Fruit fly (Drosophila melanogaster): ENCODE measurements around the gene CG3191.
A peak's percentile ranks its signal among the peaks of the same experiment; 100 is the strongest.

Gene CG3191

DNA sequence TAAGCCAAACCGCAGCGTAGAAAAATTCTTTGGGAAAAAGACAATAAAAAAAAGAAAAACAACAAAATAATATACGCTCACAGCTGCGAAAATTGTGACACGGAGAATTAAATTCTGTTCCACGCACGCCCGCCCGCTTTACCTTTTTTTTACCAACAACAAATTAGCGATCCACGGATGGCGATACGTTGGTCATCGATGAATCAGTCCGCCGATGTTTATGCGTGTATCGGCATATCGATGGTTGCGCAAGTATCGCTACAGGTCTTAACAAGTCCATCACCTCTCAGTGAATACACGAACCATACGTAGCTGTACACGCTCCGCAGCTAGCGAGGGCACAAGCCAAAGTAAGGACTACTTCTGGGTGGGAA, 18.8 kb upstream of the CG3191 start, which contains the start of gene CG2924 (continued):
- TF ChIP-seq MESR4 (GFP tag; optimal IDR thresholded peaks at IDR 0.05) (peak; percentile 62), gsb-n (tag; optimal IDR thresholded peaks at IDR 0.05) (peak; percentile 51), chn (GFP tag; optimal IDR thresholded peaks at IDR 0.05) (peak; percentile 78), zfh1 (GFP tag; IDR thresholded peaks at IDR 0.05) (peak; percentile 72; the same call in 2 of the 3 replicates), Deaf1 (tag; optimal IDR thresholded peaks at IDR 0.05) (peak; percentile 16), CG16813 (GFP tag; IDR thresholded peaks at IDR 0.05; ENCODE audit: partially characterized antibody) (peak; percentile 100), CG1832 (GFP tag; optimal IDR thresholded peaks at IDR 0.05) (no peak), CG9727 (GFP tag; optimal IDR thresholded peaks at IDR 0.05) (no peak), sim (GFP tag; IDR thresholded peaks at IDR 0.05) (no peak), sisA (GFP tag; IDR thresholded peaks at IDR 0.05) (peak; percentile 62), CG8388 (GFP tag; optimal IDR thresholded peaks at IDR 0.05) (no peak), gfzf (GFP tag; optimal IDR thresholded peaks at IDR 0.05) (peak; percentile 67), CG10321 (GFP tag; IDR thresholded peaks at IDR 0.05) (no peak), CG4328 (GFP tag; optimal IDR thresholded peaks at IDR 0.05) (no peak), nmo (GFP tag; optimal IDR thresholded peaks at IDR 0.05) (peak; percentile 67), CG8281 (tag; optimal IDR thresholded peaks at IDR 0.05) (no peak), unc-4 (GFP tag; IDR thresholded peaks at IDR 0.05; ENCODE audit: partially characterized antibody) (peak; percentile 99), peb (GFP tag; IDR thresholded peaks at IDR 0.05) (no peak), H2.0 (GFP tag; IDR thresholded peaks at IDR 0.05) (no peak), NFAT (GFP tag; IDR thresholded peaks at IDR 0.05) (peak; percentile 83), Hand (GFP tag; optimal IDR thresholded peaks at IDR 0.05) (no peak), dati (GFP tag; IDR thresholded peaks at IDR 0.05) (no peak), CG12155 (GFP tag; optimal IDR thresholded peaks at IDR 0.05) (peak; percentile 73), CG8290 (GFP tag; optimal IDR thresholded peaks at IDR 0.05) (peak; percentile 85), CG8290 (tag; optimal IDR thresholded peaks at IDR 0.05) (peak in 1 of 2 experiments; percentile 95), run (tag; optimal IDR thresholded peaks at IDR 0.05) (peak; percentile 9), Rfx (GFP tag; IDR thresholded peaks at IDR 0.05) (peak; percentile 87), CG6791 (GFP tag; IDR thresholded peaks at IDR 0.05; ENCODE audit: partially characterized antibody) (peak; percentile 100), Max (GFP tag; optimal IDR thresholded peaks at IDR 0.05) (peak; percentile 51), Dip3 (GFP tag; optimal IDR thresholded peaks at IDR 0.05) (peak; percentile 78), pita (GFP tag; optimal IDR thresholded peaks at IDR 0.05) (peak; percentile 97), ase (GFP tag; IDR thresholded peaks at IDR 0.05) (no peak), CG12744 (GFP tag; optimal IDR thresholded peaks at IDR 0.05) (no peak), CG6272 (GFP tag; IDR thresholded peaks at IDR 0.05) (peak; percentile 86), br (optimal IDR thresholded peaks at IDR 0.05) (no peak), danr (GFP tag; IDR thresholded peaks at IDR 0.05) (no peak), Elba2 (GFP tag; optimal IDR thresholded peaks at IDR 0.05) (no peak), dysf (GFP tag; IDR thresholded peaks at IDR 0.05) (peak; percentile 70), tup (GFP tag; optimal IDR thresholded peaks at IDR 0.05) (no peak), zf30C (GFP tag; optimal IDR thresholded peaks at IDR 0.05) (peak; percentile 72), sr (GFP tag; IDR thresholded peaks at IDR 0.05) (peak; percentile 47; the same call in 2 of the 3 replicates), zen (tag; optimal IDR thresholded peaks at IDR 0.05) (no peak), Myb (GFP tag; optimal IDR thresholded peaks at IDR 0.05) (peak; percentile 70), sqz (GFP tag; optimal IDR thresholded peaks at IDR 0.05) (peak; percentile 42), CG12659 (GFP tag; optimal IDR thresholded peaks at IDR 0.05) (peak; percentile 83), bigmax (GFP tag; optimal IDR thresholded peaks at IDR 0.05) (no peak), phol (tag; optimal IDR thresholded peaks at IDR 0.05) (peak; percentile 71), B-H2 (GFP tag; optimal IDR thresholded peaks at IDR 0.05) (peak; percentile 69), Eip74EF (GFP tag; optimal IDR thresholded peaks at IDR 0.05) (no peak), CG8924 (tag; optimal IDR thresholded peaks at IDR 0.05) (peak; percentile 64), CG7271 (tag; optimal IDR thresholded peaks at IDR 0.05) (no peak), fd96Cb (tag; optimal IDR thresholded peaks at IDR 0.05) (no peak)

Data from whole organism, embryonic.